Worm (Caenorhabditis elegans): ENCODE data around the gene gpa-2.

ce11 chrV:8387056-8387455, 16.3 kb downstream of the gpa-2 start, which contains the start of gene gcy-7:
- TF ChIP-seq lsy-2 (tag; optimal IDR thresholded peaks at IDR 0.05) (no peak), fos-1 (tag; optimal IDR thresholded peaks at IDR 0.05) (no peak), blmp-1 (tag; optimal IDR thresholded peaks at IDR 0.05; ENCODE audit: insufficient read depth) (no peak), ztf-4 (tag; optimal IDR thresholded peaks at IDR 0.05) (no peak), Y55F3AM.14 (GFP tag; optimal IDR thresholded peaks at IDR 0.05) (no peak), ceh-82 (tag; optimal IDR thresholded peaks at IDR 0.05) (no peak), nhr-6 (tag; optimal IDR thresholded peaks at IDR 0.05) (no peak), crh-2 (tag; optimal IDR thresholded peaks at IDR 0.05) (no peak), nhr-237 (tag; optimal IDR thresholded peaks at IDR 0.05) (no peak), R02D3.7 (tag; optimal IDR thresholded peaks at IDR 0.05) (no peak), lin-39 (tag; optimal IDR thresholded peaks at IDR 0.05) (no peak)
